Fruit fly (Drosophila melanogaster): Measurements from ENCODE around the gene Neb-cGP.

Neb-cGP gene

DNA sequence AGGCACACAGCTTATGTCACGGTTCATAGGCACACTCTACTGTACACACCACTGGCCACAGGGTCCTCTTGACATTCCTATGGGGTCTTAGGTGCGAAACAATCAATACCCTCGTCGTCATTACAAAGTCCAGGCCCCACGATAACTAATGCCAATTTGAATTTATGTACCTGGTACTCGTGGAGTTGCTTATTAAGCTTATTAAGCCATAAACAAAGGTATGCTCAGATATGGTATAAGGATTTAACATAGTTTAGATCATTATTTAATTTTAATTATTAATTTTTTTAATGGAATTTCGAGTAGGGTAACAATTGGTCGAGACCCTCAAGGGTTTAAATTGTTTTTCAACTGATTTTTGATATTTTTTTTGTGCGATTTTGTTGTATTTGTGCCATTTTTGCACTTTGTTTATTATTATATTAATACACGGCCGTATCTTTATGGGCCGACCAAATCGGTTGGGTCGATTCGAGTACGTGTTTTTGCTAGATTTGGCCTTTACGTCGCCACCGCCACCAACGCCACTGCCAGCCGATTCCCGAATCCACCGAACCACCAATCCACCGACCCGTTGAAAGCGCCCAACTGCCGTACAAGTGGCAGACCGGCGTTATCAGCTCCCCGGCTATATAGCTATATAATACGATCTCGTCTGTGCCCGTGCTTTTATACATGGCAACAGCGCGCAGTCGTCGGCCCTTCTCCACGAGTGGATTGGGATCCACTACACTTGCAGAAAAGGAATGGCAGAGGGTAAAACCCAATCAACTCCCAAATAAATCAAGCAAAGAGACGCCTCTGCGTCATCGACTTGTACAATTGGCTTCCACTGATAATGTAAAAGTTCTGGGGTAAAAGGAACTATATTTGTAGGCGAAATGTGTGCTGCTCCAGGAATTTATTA is 23.9 kb downstream of the Neb-cGP start:
- peak; percentile 25 for TF ChIP-seq CG17801 (GFP tag; optimal IDR thresholded peaks at IDR 0.05; ENCODE audit: partially characterized antibody)

DNA sequence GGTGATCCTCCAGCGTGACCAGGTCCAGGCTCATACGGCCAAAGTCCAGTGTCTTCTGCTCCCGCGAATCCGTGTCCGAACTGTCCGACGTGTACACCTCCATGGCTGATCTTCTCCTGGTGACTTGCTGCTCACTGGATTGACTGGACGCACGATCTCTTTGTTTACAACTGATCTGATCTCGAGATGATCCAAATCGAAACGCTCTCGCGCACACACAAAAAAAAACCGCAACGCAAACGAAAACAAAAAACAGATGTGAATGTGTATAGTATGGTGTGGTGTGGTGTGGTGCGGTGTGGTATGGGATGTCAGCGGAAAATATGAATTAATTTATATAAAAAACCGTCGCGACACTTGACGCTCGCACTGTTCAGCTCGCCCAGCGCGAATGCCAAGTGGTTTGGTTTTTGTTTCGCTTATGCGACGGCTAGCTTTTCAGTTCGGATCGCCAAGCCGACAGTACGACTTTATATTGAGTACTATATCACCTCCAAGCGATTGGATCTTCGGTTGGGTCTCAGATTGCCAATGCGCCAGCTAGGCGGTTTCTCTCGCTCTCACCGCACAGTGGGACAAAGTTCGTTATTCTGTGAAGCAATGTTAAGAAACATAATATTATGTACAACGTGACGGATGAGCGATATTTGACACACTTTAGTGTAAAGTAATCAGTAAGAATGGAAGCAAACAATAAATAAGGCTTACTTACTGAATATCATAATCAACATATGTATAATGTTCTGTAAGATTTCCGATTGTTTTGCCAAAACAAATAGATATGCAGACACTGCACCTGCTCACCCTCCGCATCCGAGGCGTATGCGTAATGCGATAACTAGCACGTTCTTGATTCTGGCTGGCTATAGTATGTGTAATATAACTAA is 25.9 kb downstream of the Neb-cGP start:
- peak; percentile 77 for TF ChIP-seq CG17801 (GFP tag; optimal IDR thresholded peaks at IDR 0.05; ENCODE audit: partially characterized antibody)

DNA sequence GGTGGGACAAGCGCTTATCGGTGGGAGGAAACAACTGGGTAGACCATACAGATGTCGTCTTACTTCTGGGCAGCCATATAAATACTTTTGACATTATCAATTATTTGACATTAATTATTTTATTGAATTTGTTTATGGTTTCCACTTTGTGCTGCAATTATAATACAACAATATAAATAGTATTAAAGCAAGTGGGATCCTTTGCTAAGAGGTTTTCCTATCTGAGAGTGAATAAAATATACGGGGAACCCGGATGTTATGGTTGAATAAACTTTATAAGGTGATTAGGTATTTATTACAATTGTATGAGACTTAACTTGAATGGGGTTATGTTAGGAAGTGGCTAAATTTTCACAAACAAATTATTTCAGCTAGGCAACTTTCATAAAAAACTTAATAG is 26.6 kb downstream of the Neb-cGP start, which contains the start of gene CG32687:
Gene CG32687 (minus strand): TSS at position 101 of the 400 bp plus-strand sequence.
- no peak for TF ChIP-seq CG17801 (GFP tag; optimal IDR thresholded peaks at IDR 0.05; ENCODE audit: partially characterized antibody)

DNA sequence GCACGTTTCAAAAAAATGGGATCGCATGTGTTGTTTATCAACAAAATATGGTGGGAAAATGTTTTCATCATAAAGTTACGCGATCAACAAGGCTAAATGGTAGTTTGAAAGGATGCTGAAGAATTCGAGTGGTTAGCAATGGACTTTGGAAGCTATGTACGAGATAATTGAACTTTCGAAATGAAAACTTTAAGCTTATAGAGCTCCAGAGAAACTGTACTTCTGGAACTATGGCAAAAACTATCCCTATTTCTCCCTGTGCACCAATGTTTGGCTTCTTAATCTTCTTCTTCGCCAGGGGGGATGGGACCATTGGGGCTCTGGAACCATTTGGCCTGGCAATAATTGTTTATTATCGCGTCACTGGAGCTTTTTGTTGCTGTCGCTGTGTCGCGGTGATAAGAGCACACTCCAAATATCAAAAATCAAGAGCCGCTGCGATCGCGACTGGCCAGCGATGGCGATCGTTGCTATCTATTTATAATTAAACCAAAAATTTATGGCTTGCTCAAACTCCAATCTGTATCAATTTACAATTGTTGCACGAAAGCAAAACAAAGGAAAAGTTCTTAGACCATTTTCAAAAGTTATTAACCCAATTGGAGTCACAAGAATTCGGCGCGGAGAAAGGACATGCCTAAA is 27.5 kb downstream of the Neb-cGP start:
- TF ChIP-seq CG17801 (GFP tag; optimal IDR thresholded peaks at IDR 0.05; ENCODE audit: partially characterized antibody): no peak

DNA sequence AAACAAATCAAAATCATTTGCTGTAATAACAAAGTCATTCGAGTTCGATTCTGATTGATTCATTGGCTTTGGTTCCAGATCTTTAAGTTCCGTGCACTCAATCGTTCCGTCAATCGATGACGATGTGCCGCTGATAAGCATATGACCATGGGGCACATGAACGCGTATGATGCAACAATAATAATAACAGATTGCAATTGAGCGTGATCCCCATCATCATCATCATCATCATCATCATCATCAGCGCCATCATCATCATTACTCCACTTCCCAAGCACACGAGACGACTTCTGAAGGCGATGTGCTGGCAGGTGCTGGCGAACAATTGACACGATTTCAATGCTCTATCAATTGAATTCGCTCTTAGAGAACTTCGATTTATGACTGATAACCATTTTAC is 35.8 kb downstream of the Neb-cGP start:
- no peak for TF ChIP-seq CG17801 (GFP tag; optimal IDR thresholded peaks at IDR 0.05; ENCODE audit: partially characterized antibody)

All from ovary, adult (tissue).